Worm (Caenorhabditis elegans): ENCODE measurements around the gene Y43F8C.15.
"Not testable (repeated sequence)": the region's sequence is repeated elsewhere in the genome, so short reads cannot be mapped to it uniquely, and the experiment has no call there.

The Y43F8C.15 gene

DNA sequence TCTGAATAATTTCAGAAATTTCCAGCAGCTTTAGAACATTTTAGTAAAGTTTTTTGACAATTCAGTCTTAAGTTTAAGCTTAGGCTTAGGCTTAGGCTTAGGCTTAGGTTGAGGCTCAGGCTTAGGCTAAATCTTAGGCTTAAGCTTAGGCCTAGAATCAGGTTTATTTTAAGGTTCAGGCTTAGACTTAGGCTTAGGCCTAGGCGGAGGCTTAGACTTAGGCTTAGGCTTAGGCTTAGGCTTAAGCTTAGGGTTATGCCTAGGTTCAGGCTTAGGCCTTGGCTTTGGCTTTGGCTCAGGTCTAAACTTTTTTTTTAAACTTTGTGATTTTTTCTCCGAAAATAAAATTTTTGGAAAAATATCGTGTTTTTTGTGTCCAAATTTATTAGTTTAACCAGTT lies 8.2 kb upstream of the Y43F8C.15 start:
- TF ChIP-seq lsy-12 (tag; optimal IDR thresholded peaks at IDR 0.05) (no peak), nhr-237 (tag; optimal IDR thresholded peaks at IDR 0.05) (no peak), unc-39 (tag; optimal IDR thresholded peaks at IDR 0.05) (no peak), sea-2 (GFP tag; optimal IDR thresholded peaks at IDR 0.05) (no peak), mml-1 (tag; optimal IDR thresholded peaks at IDR 0.05) (no peak)

DNA sequence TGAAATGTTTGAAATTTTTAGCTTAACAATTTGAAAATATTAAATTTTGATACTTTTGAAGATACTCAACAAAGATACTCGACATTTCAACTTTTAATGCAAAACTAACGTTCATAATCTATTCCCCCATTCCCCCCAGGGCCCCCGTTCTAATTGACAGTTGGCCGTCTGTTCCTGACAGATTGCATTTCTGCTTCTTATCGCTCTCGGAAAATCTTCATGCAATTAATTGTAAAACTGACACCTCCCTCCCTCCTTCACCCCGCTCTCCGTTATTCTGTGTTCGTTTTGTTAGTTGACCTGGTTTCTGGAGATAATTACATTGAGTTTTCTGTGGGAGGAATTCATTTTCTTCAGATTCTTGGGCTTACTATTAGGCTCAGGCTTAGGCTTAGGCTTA lies 7.5 kb upstream of the Y43F8C.15 start:
- TF ChIP-seq elt-3 (tag; optimal IDR thresholded peaks at IDR 0.05) (no peak), nhr-67 (tag; optimal IDR thresholded peaks at IDR 0.05) (no peak), eor-1 (tag; optimal IDR thresholded peaks at IDR 0.05) (no peak), pha-4 (tag; optimal IDR thresholded peaks at IDR 0.05) (no peak)

DNA sequence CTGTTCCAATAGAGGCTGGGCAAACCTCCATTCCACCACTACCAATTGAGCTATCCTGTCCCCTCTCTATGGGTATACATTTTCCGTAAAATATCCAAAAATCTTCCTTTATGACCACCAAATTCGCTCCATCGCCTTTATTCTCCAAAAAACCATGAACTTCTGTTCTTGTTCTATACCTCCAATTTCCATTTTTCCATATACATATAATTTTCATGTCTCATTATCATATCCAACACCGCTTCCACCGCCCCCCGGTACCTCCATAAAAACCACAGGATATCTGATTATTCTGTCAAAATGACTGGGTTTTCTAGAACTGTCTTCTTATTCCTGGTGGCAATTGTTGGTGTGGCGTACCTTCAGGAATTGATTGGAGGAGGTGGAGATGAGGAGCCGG lies 5.4 kb upstream of the Y43F8C.15 start, which contains the start of gene Y43F8C.17:
Y43F8C.17 (plus strand) TSS at position 301 of the 400 bp plus-strand sequence.
- no peak for TF ChIP-seq R02D3.7 (tag; optimal IDR thresholded peaks at IDR 0.05)
- TF ChIP-seq ceh-82 (tag; optimal IDR thresholded peaks at IDR 0.05), result no peak
- TF ChIP-seq unc-39 (tag; optimal IDR thresholded peaks at IDR 0.05), result no peak
- no peak for TF ChIP-seq zag-1 (tag; optimal IDR thresholded peaks at IDR 0.05)
- no peak for TF ChIP-seq nhr-43 (tag; optimal IDR thresholded peaks at IDR 0.05; ENCODE audit: poor library complexity, severe bottlenecking)
- no peak for TF ChIP-seq ceh-28 (tag; optimal IDR thresholded peaks at IDR 0.05)
- TF ChIP-seq snpc-4 (tag; optimal IDR thresholded peaks at IDR 0.05), result no peak
- no peak for TF ChIP-seq lin-15B (tag; optimal IDR thresholded peaks at IDR 0.05)
- no peak for TF ChIP-seq nhr-11 (tag; optimal IDR thresholded peaks at IDR 0.05)
- no peak for TF ChIP-seq aly-2 (tag; optimal IDR thresholded peaks at IDR 0.05)
- no peak for TF ChIP-seq nhr-28 (tag; optimal IDR thresholded peaks at IDR 0.05)
- TF ChIP-seq fkh-10 (GFP tag; optimal IDR thresholded peaks at IDR 0.05), result no peak
- no peak for TF ChIP-seq mml-1 (tag; optimal IDR thresholded peaks at IDR 0.05)
- no peak for TF ChIP-seq ama-1 (optimal IDR thresholded peaks at IDR 0.05)
- no peak for TF ChIP-seq sea-2 (GFP tag; optimal IDR thresholded peaks at IDR 0.05)
- no peak for TF ChIP-seq egl-27 (tag; optimal IDR thresholded peaks at IDR 0.05)
- TF ChIP-seq egl-5 (tag; optimal IDR thresholded peaks at IDR 0.05), result no peak
- no peak for TF ChIP-seq elt-1 (tag; optimal IDR thresholded peaks at IDR 0.05)

DNA sequence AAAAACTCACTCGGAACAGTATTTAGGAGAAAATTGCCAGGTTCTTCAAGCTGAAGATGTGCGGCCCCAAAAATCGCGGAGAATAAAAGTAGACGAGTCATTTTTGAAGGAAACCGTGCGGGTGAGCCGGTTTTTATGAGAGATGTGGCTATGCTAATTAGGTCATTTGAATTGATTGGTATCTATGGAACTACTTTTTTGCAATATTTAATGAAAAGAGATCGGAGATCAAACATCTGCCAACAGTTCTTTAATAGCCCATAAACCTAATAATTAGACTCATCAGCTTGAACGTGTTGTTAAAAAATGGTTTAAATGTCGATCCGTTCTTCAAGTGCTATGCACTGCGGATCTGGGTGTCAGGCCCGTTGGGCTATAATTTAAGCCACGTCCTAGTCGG lies 5.0 kb upstream of the Y43F8C.15 start, which contains the start of gene Y43F8C.16:
Y43F8C.16 (minus strand) TSS at position 101 of the 400 bp plus-strand sequence.
- no peak for TF ChIP-seq egl-27 (tag; optimal IDR thresholded peaks at IDR 0.05)
- TF ChIP-seq mml-1 (tag; optimal IDR thresholded peaks at IDR 0.05), result no peak
- TF ChIP-seq skn-1 (tag; optimal IDR thresholded peaks at IDR 0.05), result no peak
- TF ChIP-seq nhr-11 (tag; optimal IDR thresholded peaks at IDR 0.05), result no peak
- no peak for TF ChIP-seq nhr-25 (tag; optimal IDR thresholded peaks at IDR 0.05)
- no peak for TF ChIP-seq nhr-12 (tag; optimal IDR thresholded peaks at IDR 0.05)
- no peak for TF ChIP-seq eor-1 (tag; optimal IDR thresholded peaks at IDR 0.05)
- TF ChIP-seq elt-3 (tag; optimal IDR thresholded peaks at IDR 0.05), result no peak
- no peak for TF ChIP-seq tbx-2 (tag; optimal IDR thresholded peaks at IDR 0.05)
- no peak for TF ChIP-seq pha-4 (tag; optimal IDR thresholded peaks at IDR 0.05)

DNA sequence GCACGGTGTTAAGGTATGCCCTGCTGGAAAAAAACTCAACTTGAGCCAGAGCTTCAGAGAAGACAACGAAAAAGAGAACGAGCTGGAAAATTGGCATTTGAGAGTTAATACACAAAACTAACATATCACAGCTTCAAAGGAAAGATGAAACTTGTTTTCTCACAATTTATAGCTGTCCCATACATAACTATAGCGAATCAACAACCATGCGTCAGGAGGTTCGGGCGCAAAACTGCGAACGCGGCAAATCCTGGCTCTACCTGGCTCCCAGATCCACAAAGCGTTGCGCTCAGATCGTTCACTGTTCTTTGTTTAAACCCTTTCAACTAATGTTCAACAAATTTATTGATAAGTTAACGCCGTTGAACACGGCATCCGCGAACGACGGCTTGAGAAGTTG lies 1.2 kb upstream of the Y43F8C.15 start, which contains the start of gene Y43F8C.23:
Y43F8C.23 (minus strand) TSS at position 101 of the 400 bp plus-strand sequence.
- TF ChIP-seq fkh-2, nhr-77, elt-1 (tag; optimal IDR thresholded peaks at IDR 0.05): not testable (repeated sequence)

DNA sequence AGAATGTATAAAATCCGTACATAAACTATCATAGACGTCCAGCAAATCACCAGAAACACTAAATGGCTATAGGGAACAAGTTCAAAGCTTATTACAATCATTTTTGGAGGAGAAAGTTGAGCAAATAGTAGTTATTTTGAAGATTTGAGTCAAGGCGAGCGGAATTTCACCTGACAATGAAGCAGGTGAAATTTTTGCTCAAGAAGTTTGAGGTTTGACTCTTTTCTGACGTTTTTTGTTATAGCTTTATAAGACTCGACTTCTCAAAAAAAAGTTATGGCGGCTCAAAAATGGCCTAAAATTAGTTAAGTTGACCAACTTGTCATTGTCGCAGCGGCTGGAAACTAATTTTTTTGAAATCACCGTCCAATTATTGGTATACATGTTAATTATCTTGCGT lies 1.6 kb downstream of the Y43F8C.15 start, which contains the start of gene srv-3:
srv-3 (minus strand) TSS at position 101 of the 400 bp plus-strand sequence.
- TF ChIP-seq daf-12 (tag; optimal IDR thresholded peaks at IDR 0.05) (no peak), lin-39 (tag; optimal IDR thresholded peaks at IDR 0.05) (no peak), sea-2 (GFP tag; optimal IDR thresholded peaks at IDR 0.05) (no peak)

Measured in whole organism, L3 larva.